Worm (Caenorhabditis elegans): Measurements from ENCODE around the gene ccnk-1.

Gene ccnk-1

DNA sequence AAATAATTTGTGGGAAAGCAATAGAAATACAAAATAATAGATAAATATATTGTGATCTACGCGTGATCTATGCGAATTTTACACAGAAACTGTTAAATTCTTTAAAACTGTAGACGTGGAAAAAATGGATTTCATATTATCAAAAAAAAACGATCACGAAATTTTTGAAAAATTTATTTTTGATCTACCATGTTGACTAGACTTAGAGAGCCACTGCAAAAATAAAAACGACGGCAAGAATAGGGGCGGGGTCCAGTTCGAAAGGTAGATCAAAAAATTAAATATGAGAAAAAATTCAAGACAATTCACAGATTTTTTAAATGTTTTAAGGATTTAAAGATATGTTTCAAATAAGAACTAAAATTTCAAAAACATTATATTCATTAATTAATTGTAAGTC lies 25.7 kb downstream of the ccnk-1 start:
- TF ChIP-seq snpc-1.3 (tag; optimal IDR thresholded peaks at IDR 0.05; ENCODE audit: insufficient read depth) (no peak), T26A5.8 (tag; optimal IDR thresholded peaks at IDR 0.05) (no peak), gei-17 (GFP tag; optimal IDR thresholded peaks at IDR 0.05) (no peak), Y79H2A.3 (GFP tag; conservative IDR thresholded peaks at IDR 0.05) (no peak), madf-10 (tag; optimal IDR thresholded peaks at IDR 0.05) (no peak), attf-3 (GFP tag; conservative IDR thresholded peaks at IDR 0.05) (no peak), let-526 (GFP tag; IDR thresholded peaks at IDR 0.05) (no peak), lir-1 (GFP tag; conservative IDR thresholded peaks at IDR 0.05) (no peak), lsl-1 (GFP tag; optimal IDR thresholded peaks at IDR 0.05) (peak; percentile 50), efl-1 (GFP tag; optimal IDR thresholded peaks at IDR 0.05) (peak; percentile 69), lin-54 (GFP tag; optimal IDR thresholded peaks at IDR 0.05) (peak; percentile 18), zim-3 (tag; optimal IDR thresholded peaks at IDR 0.05) (no peak), atf-7 (tag; optimal IDR thresholded peaks at IDR 0.05) (no peak), D2030.7 (GFP tag; IDR thresholded peaks at IDR 0.05) (0 out of 2 replicates have a peak, but pooled peaks have one; percentile 23), F33H1.4 (GFP tag; IDR thresholded peaks at IDR 0.05) (peak; percentile 34; the same call in 1 of the 2 replicates), him-1 (tag; optimal IDR thresholded peaks at IDR 0.05) (no peak), F57C9.4 (tag; optimal IDR thresholded peaks at IDR 0.05) (no peak), fkh-3 (tag; optimal IDR thresholded peaks at IDR 0.05) (no peak), ceh-40 (GFP tag; IDR thresholded peaks at IDR 0.05) (no peak), ekl-4 (GFP tag; IDR thresholded peaks at IDR 0.05) (no peak), dpl-1 (GFP tag; optimal IDR thresholded peaks at IDR 0.05) (peak; percentile 64), akir-1 (GFP tag; optimal IDR thresholded peaks at IDR 0.05) (no peak), lsy-27 (tag; optimal IDR thresholded peaks at IDR 0.05; ENCODE audit: borderline replicate concordance, insufficient read depth) (no peak), lin-35 (GFP tag; optimal IDR thresholded peaks at IDR 0.05) (no peak), hmg-1.2 (GFP tag; IDR thresholded peaks at IDR 0.05) (peak; percentile 19; the same call in 1 of the 2 replicates), snpc-4 (GFP tag; optimal IDR thresholded peaks at IDR 0.05) (no peak), snpc-4 (tag; optimal IDR thresholded peaks at IDR 0.05) (no peak), xnd-1 (tag; optimal IDR thresholded peaks at IDR 0.05) (peak; percentile 51), F39B2.1 (GFP tag; IDR thresholded peaks at IDR 0.05) (no peak), nhr-90 (tag; optimal IDR thresholded peaks at IDR 0.05) (no peak), sptf-2 (GFP tag; optimal IDR thresholded peaks at IDR 0.05) (no peak), ztf-6 (GFP tag; IDR thresholded peaks at IDR 0.05) (no peak), cebp-2 (GFP tag; IDR thresholded peaks at IDR 0.05) (no peak), Y53G8AR.9 (GFP tag; conservative IDR thresholded peaks at IDR 0.05) (no peak), Y67H2A.10 (GFP tag; conservative IDR thresholded peaks at IDR 0.05) (no peak), snpc-3.4 (tag; optimal IDR thresholded peaks at IDR 0.05) (no peak), hsf-1 (GFP tag; IDR thresholded peaks at IDR 0.05) (no peak), nfyb-1 (GFP tag; IDR thresholded peaks at IDR 0.05) (no peak), C17E4.6 (GFP tag; IDR thresholded peaks at IDR 0.05) (no peak), nhr-80 (tag; optimal IDR thresholded peaks at IDR 0.05) (no peak), F49E8.2 (tag; optimal IDR thresholded peaks at IDR 0.05; ENCODE audit: insufficient read depth) (no peak), madf-8 (GFP tag; conservative IDR thresholded peaks at IDR 0.05) (peak; percentile 81), B0035.1 (tag; optimal IDR thresholded peaks at IDR 0.05) (no peak), hlh-12 (tag; optimal IDR thresholded peaks at IDR 0.05) (no peak), F52B5.7 (tag; optimal IDR thresholded peaks at IDR 0.05) (no peak), tbp1 (GFP tag; optimal IDR thresholded peaks at IDR 0.05) (no peak), tlf-1 (GFP tag; optimal IDR thresholded peaks at IDR 0.05) (no peak), snpc-1.1 (tag; optimal IDR thresholded peaks at IDR 0.05; ENCODE audit: insufficient read depth) (no peak), athp-1 (tag; optimal IDR thresholded peaks at IDR 0.05) (no peak)

All from whole organism, young adult.